Worm (Caenorhabditis elegans): ENCODE results near the gene clp-9.

The clp-9 gene

DNA sequence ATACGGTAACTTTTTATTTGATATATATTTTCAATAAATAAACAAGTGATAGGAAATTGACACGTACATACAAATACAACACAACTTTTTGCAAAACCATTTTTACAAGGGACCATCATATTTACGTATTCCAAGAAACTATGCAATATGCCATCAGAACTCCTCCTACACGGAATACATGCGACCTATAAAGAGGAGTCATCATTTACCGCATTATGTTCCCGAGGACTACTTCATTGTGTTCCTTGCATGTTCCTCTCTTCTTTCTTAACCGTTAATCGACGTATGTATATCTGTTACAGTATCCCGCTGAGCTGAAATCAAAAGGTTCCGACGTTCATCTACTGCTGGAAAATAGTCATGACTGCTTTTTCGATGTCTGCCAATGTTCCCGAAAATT is 32.6 kb upstream of the clp-9 start, which contains the start of gene C50H2.5:
TSS of gene C50H2.5 (plus strand) at position 301 of the 400 bp plus-strand sequence.
- TF ChIP-seq snpc-1.3 (tag; optimal IDR thresholded peaks at IDR 0.05; ENCODE audit: insufficient read depth) (no peak), T07F8.4 (tag; optimal IDR thresholded peaks at IDR 0.05) (no peak), snpc-4 (GFP tag; optimal IDR thresholded peaks at IDR 0.05) (no peak), snpc-4 (tag; optimal IDR thresholded peaks at IDR 0.05) (no peak)

ce11 chrV:9916665-9917064 is 30.9 kb upstream of the clp-9 start, which contains the start of gene C50H2.4:
TSS of gene C50H2.4 (plus strand) at chrV:9916965.
- no peak for TF ChIP-seq dox-1 (GFP tag; IDR thresholded peaks at IDR 0.05)
- no peak for TF ChIP-seq ccch-3 (GFP tag; optimal IDR thresholded peaks at IDR 0.05)
- no peak for TF ChIP-seq C06A6.2 (GFP tag; conservative IDR thresholded peaks at IDR 0.05)
- TF ChIP-seq snpc-3.4 (tag; optimal IDR thresholded peaks at IDR 0.05): no peak
- no peak for TF ChIP-seq ztf-3 (GFP tag; optimal IDR thresholded peaks at IDR 0.05)
- TF ChIP-seq B0261.1 (tag; optimal IDR thresholded peaks at IDR 0.05): no peak
- no peak for TF ChIP-seq hlh-12 (tag; optimal IDR thresholded peaks at IDR 0.05)
- no peak for TF ChIP-seq unc-130 (GFP tag; optimal IDR thresholded peaks at IDR 0.05)
- TF ChIP-seq lin-54 (GFP tag; optimal IDR thresholded peaks at IDR 0.05): no peak
- TF ChIP-seq repo-1 (tag; optimal IDR thresholded peaks at IDR 0.05): no peak
- TF ChIP-seq nhr-80 (tag; optimal IDR thresholded peaks at IDR 0.05): no peak
- no peak for TF ChIP-seq ama-1 (optimal IDR thresholded peaks at IDR 0.05)
- TF ChIP-seq ama-1 (GFP tag; optimal IDR thresholded peaks at IDR 0.05): no peak
- TF ChIP-seq hlh-26 (GFP tag; conservative IDR thresholded peaks at IDR 0.05): no peak
- no peak for TF ChIP-seq nfya-2 (GFP tag; IDR thresholded peaks at IDR 0.05)
- TF ChIP-seq madf-8 (GFP tag; conservative IDR thresholded peaks at IDR 0.05): no peak
- no peak for TF ChIP-seq madf-3 (GFP tag; IDR thresholded peaks at IDR 0.05)
- no peak for TF ChIP-seq hmg-20 (GFP tag; IDR thresholded peaks at IDR 0.05)
- no peak for TF ChIP-seq D2030.7 (GFP tag; IDR thresholded peaks at IDR 0.05)

DNA sequence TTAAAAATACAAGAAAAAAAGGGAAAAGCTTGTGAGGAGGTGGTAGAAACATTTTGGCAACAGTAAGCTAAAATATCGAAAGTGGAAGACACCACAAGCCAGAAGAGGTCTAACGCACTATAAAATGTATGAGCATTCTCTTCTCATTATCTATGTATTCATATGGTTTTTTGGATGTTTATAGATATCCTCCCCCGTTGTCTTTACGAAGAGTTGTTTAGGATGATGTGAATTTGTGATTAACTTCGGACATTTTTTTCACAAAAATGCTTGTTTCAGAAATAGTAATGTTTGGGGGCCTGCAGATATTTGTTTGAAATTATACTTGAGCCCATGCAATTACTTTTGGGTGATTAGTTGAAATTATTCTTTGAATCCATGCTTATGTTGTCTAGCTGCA is 29.3 kb upstream of the clp-9 start, which contains the start of gene mec-9:
TSS of gene mec-9 (minus strand) at position 101 of the 400 bp plus-strand sequence.
- TF ChIP-seq ceh-27 (GFP tag; optimal IDR thresholded peaks at IDR 0.05): no peak
- no peak for TF ChIP-seq F55B11.4 (tag; optimal IDR thresholded peaks at IDR 0.05; ENCODE audit: borderline replicate concordance, insufficient read depth)
- TF ChIP-seq pbrm-1 (GFP tag; IDR thresholded peaks at IDR 0.05): no peak
- TF ChIP-seq ztf-3 (GFP tag; optimal IDR thresholded peaks at IDR 0.05): no peak
- no peak for TF ChIP-seq lin-35 (GFP tag; optimal IDR thresholded peaks at IDR 0.05)
- TF ChIP-seq bed-1 (GFP tag; IDR thresholded peaks at IDR 0.05): no peak
- TF ChIP-seq Y67H2A.10 (GFP tag; conservative IDR thresholded peaks at IDR 0.05): no peak
- TF ChIP-seq ccch-3 (GFP tag; optimal IDR thresholded peaks at IDR 0.05): no peak
- TF ChIP-seq rpc-1 (optimal IDR thresholded peaks at IDR 0.05): no peak
- TF ChIP-seq rpc-1 (tag; optimal IDR thresholded peaks at IDR 0.05): no peak
- no peak for TF ChIP-seq snpc-1.3 (tag; optimal IDR thresholded peaks at IDR 0.05; ENCODE audit: insufficient read depth)
- no peak for TF ChIP-seq F10E7.11 (tag; optimal IDR thresholded peaks at IDR 0.05)
- TF ChIP-seq atf-7 (tag; optimal IDR thresholded peaks at IDR 0.05): no peak

- no peak for TF ChIP-seq mcd-1 (GFP tag; IDR thresholded peaks at IDR 0.05)
- TF ChIP-seq unc-130 (GFP tag; optimal IDR thresholded peaks at IDR 0.05): no peak
- TF ChIP-seq nhr-90 (tag; optimal IDR thresholded peaks at IDR 0.05): no peak
- TF ChIP-seq aptf-3 (GFP tag; IDR thresholded peaks at IDR 0.05): no peak
- TF ChIP-seq lir-1 (GFP tag; conservative IDR thresholded peaks at IDR 0.05): no peak
- TF ChIP-seq mel-28 (tag; optimal IDR thresholded peaks at IDR 0.05; ENCODE audit: borderline replicate concordance): no peak
- TF ChIP-seq B0019.2 (GFP tag; conservative IDR thresholded peaks at IDR 0.05): no peak
- no peak for TF ChIP-seq hmg-20 (GFP tag; IDR thresholded peaks at IDR 0.05)
- no peak for TF ChIP-seq F23B12.7 (tag; optimal IDR thresholded peaks at IDR 0.05; ENCODE audit: insufficient read depth)
- TF ChIP-seq dpl-1 (GFP tag; optimal IDR thresholded peaks at IDR 0.05): no peak
- TF ChIP-seq snpc-1.1 (tag; optimal IDR thresholded peaks at IDR 0.05; ENCODE audit: insufficient read depth): no peak
- no peak for TF ChIP-seq somi-1 (GFP tag; optimal IDR thresholded peaks at IDR 0.05)
- no peak for TF ChIP-seq hlh-12 (tag; optimal IDR thresholded peaks at IDR 0.05)
- no peak for TF ChIP-seq lag-1 (GFP tag; IDR thresholded peaks at IDR 0.05)
- TF ChIP-seq ekl-4 (GFP tag; IDR thresholded peaks at IDR 0.05): no peak
- TF ChIP-seq akir-1 (GFP tag; optimal IDR thresholded peaks at IDR 0.05): no peak
Measured at ce11 chrV:9913863-9914262, 28.1 kb upstream of the clp-9 start, which contains the start of gene fipr-10. TSS of gene fipr-10 (plus strand) at chrV:9914163.

Data from whole organism, young adult.